Fruit fly (Drosophila melanogaster) whole organism, embryonic: ENCODE results near the gene CG15741.

Experiments
- CG10979 ChIP-seq: fragments of 200-800 bp; sonication (Bioruptor generic); optimal IDR thresholded peaks from 2 replicates; lab custom pipeline; 2018; ENCODE audit warnings: missing biosample characterization, mild to moderate bottlenecking, missing genetic modification characterization, moderate library complexity
- CG11247 ChIP-seq: fragments of 200-800 bp; sonication (Bioruptor generic); IDR thresholded peaks from 2 replicates; pipeline ENCODE4 v1.3.6; 2022; ENCODE audit warnings: missing biosample characterization, missing genetic modification characterization
- CG12155 ChIP-seq: fragments of 200-800 bp; sonication (Bioruptor generic); optimal IDR thresholded peaks from 3 replicates; lab custom pipeline; 2016; ENCODE audit warnings: missing biosample characterization, missing genetic modification characterization
- CG13424 ChIP-seq: fragments of 200-800 bp; sonication (Bioruptor generic); optimal IDR thresholded peaks from 2 replicates; lab custom pipeline; 2019; ENCODE audit warnings: missing biosample characterization, mild to moderate bottlenecking, missing genetic modification characterization, moderate library complexity
- CG1529 ChIP-seq: fragments of 200-800 bp; sonication (Bioruptor generic); optimal IDR thresholded peaks from 3 replicates; lab custom pipeline; 2018; ENCODE audit warnings: missing biosample characterization, missing genetic modification characterization
- CG1603 ChIP-seq: fragments of 200-800 bp; sonication (Bioruptor generic); optimal IDR thresholded peaks from 2 replicates; lab custom pipeline; 2019; ENCODE audit warnings: missing biosample characterization, mild to moderate bottlenecking, missing genetic modification characterization, moderate library complexity
- CG17802 ChIP-seq: fragments of 200-800 bp; sonication (Bioruptor generic); optimal IDR thresholded peaks from 2 replicates; lab custom pipeline; 2018; ENCODE audit warnings: missing biosample characterization, mild to moderate bottlenecking, missing genetic modification characterization, moderate library complexity
- CG18599 ChIP-seq: fragments of 200-800 bp; sonication (Bioruptor generic); optimal IDR thresholded peaks from 3 replicates; lab custom pipeline; 2017; ENCODE audit warnings: missing biosample characterization, missing genetic modification characterization, mild to moderate bottlenecking, moderate library complexity, missing genetic modification reagents
- CG2120 ChIP-seq: fragments of 200-800 bp; sonication (Bioruptor generic); optimal IDR thresholded peaks from 3 replicates; lab custom pipeline; 2016; ENCODE audit warnings: missing biosample characterization, missing genetic modification characterization
- CG2202 ChIP-seq: fragments of 200-800 bp; sonication (Bioruptor generic); optimal IDR thresholded peaks from 2 replicates; lab custom pipeline; 2018; ENCODE audit warnings: missing biosample characterization, mild to moderate bottlenecking, missing genetic modification characterization
- CG3995 ChIP-seq: fragments of 200-800 bp; sonication (Bioruptor generic); optimal IDR thresholded peaks from 3 replicates; lab custom pipeline; 2016; ENCODE audit warnings: missing biosample characterization, missing genetic modification characterization
- CG7556 ChIP-seq: fragments of 200-800 bp; sonication (Bioruptor generic); optimal IDR thresholded peaks from 2 replicates; lab custom pipeline; 2017; ENCODE audit warnings: missing biosample characterization, mild to moderate bottlenecking, missing genetic modification characterization
- CG7928 ChIP-seq: fragments of 200-800 bp; sonication (Bioruptor generic); optimal IDR thresholded peaks from 2 replicates; lab custom pipeline; 2017; ENCODE audit warnings: missing biosample characterization, mild to moderate bottlenecking, missing genetic modification characterization
- CG8290 ChIP-seq, 3 experiments: fragments of 200-800 bp; sonication (Bioruptor generic); optimal IDR thresholded peaks; 2 replicates each; lab custom pipeline; 2016 to 2019; ENCODE audit warnings: missing biosample characterization in 3 of 3, missing genetic modification characterization in 3 of 3, mild to moderate bottlenecking in 2 of 3, moderate library complexity in 1 of 3
- CG8765 ChIP-seq: fragments of 200-800 bp; sonication (Bioruptor generic); IDR thresholded peaks from 2 replicates; pipeline ENCODE4 v1.3.6; 2022; ENCODE audit warnings: missing biosample characterization, missing genetic modification characterization
- CG9876 ChIP-seq: fragments of 200-800 bp; sonication (Bioruptor generic); optimal IDR thresholded peaks from 2 replicates; lab custom pipeline; 2016; ENCODE audit warnings: missing biosample characterization, missing genetic modification characterization
- CG9932 ChIP-seq: fragments of 200-800 bp; sonication (Bioruptor generic); IDR thresholded peaks from 2 replicates; pipeline ENCODE4 v1.3.6; 2022; ENCODE audit warnings: missing biosample characterization, missing genetic modification characterization
- CoRest ChIP-seq: fragments of 200-800 bp; sonication (Bioruptor generic); optimal IDR thresholded peaks from 3 replicates; lab custom pipeline; 2018; ENCODE audit warnings: missing biosample characterization, mild to moderate bottlenecking, missing genetic modification characterization, moderate library complexity
- D19B ChIP-seq: fragments of 200-800 bp; sonication (Bioruptor generic); optimal IDR thresholded peaks from 2 replicates; lab custom pipeline; 2017; ENCODE audit warnings: missing biosample characterization, mild to moderate bottlenecking, missing genetic modification characterization
- Doc2 ChIP-seq: fragments of 200-800 bp; sonication (Bioruptor generic); IDR thresholded peaks from 2 replicates; pipeline ENCODE4 v1.3.6; 2022; ENCODE audit warnings: missing biosample characterization, missing genetic modification characterization
- E2f1 ChIP-seq: fragments of 200-800 bp; sonication (Bioruptor generic); IDR thresholded peaks from 2 replicates; pipeline ENCODE4 v1.3.6; 2022; ENCODE audit warnings: missing biosample characterization, missing genetic modification characterization
- E2f2 ChIP-seq: fragments of 200-800 bp; sonication (Bioruptor generic); IDR thresholded peaks from 2 replicates; pipeline ENCODE4 v1.3.6; 2022; ENCODE audit warnings: missing biosample characterization, missing genetic modification characterization
- Fer3 ChIP-seq: fragments of 200-800 bp; sonication (Bioruptor generic); optimal IDR thresholded peaks from 2 replicates; lab custom pipeline; 2018; ENCODE audit warnings: missing biosample characterization, mild to moderate bottlenecking, missing genetic modification characterization, moderate library complexity
- Gsc ChIP-seq: fragments of 200-800 bp; sonication (Bioruptor generic); IDR thresholded peaks from 2 replicates; pipeline ENCODE4 v1.3.6; 2022; ENCODE audit warnings: missing biosample characterization, missing genetic modification characterization
- Gug ChIP-seq: fragments of 200-800 bp; sonication (Bioruptor generic); IDR thresholded peaks from 4 replicates; pipeline ENCODE4 v1.3.6; 2022; ENCODE audit warnings: missing biosample characterization, missing genetic modification characterization
- Hsf ChIP-seq: fragments of 200-800 bp; sonication (Bioruptor generic); optimal IDR thresholded peaks from 3 replicates; lab custom pipeline; 2016; ENCODE audit warnings: missing biosample characterization, missing genetic modification characterization
- MESR4 ChIP-seq: fragments of 200-800 bp; sonication (Bioruptor generic); optimal IDR thresholded peaks from 2 replicates; lab custom pipeline; 2018; ENCODE audit warnings: missing biosample characterization, mild to moderate bottlenecking, missing genetic modification characterization, moderate library complexity
- Max ChIP-seq: fragments of 200-800 bp; sonication (Bioruptor generic); optimal IDR thresholded peaks from 2 replicates; lab custom pipeline; 2016; ENCODE audit warnings: missing biosample characterization, mild to moderate bottlenecking, missing genetic modification characterization
- Mes4 ChIP-seq: fragments of 200-800 bp; sonication (Bioruptor generic); optimal IDR thresholded peaks from 2 replicates; lab custom pipeline; 2016; ENCODE audit warnings: missing biosample characterization, missing genetic modification characterization
- NC2α ChIP-seq: fragments of 200-800 bp; sonication (Bioruptor generic); optimal IDR thresholded peaks from 2 replicates; lab custom pipeline; 2016; ENCODE audit warnings: missing biosample characterization, missing genetic modification characterization
- Xrp1 ChIP-seq: fragments of 200-800 bp; sonication (Bioruptor generic); IDR thresholded peaks from 2 replicates; pipeline ENCODE4 v1.3.6; 2022; ENCODE audit warnings: missing biosample characterization, missing genetic modification characterization
- ap ChIP-seq: fragments of 200-800 bp; sonication (Bioruptor generic); IDR thresholded peaks from 2 replicates; pipeline ENCODE4 v1.3.6; 2022; ENCODE audit warnings: missing biosample characterization, missing genetic modification characterization
- cad ChIP-seq: fragments of >200 bp; optimal IDR thresholded peaks from 2 replicates; lab custom pipeline; 2017; ENCODE audit warnings: missing biosample characterization, missing genetic modification characterization
- caup ChIP-seq: fragments of 200-800 bp; sonication (Bioruptor generic); optimal IDR thresholded peaks from 3 replicates; lab custom pipeline; 2017; ENCODE audit warnings: missing biosample characterization, mild to moderate bottlenecking, missing genetic modification characterization, moderate library complexity; ENCODE audit not compliant: severe bottlenecking
- chinmo ChIP-seq: fragments of 200-800 bp; sonication (Bioruptor generic); IDR thresholded peaks from 4 replicates; pipeline ENCODE4 v1.3.6; 2022; ENCODE audit warnings: missing biosample characterization, missing genetic modification characterization; ENCODE audit not compliant: partially characterized antibody
- dpn ChIP-seq, 2 experiments: fragments of 200-800 bp; sonication (Bioruptor generic); optimal IDR thresholded peaks; 3 replicates each; lab custom pipeline; 2016; ENCODE audit warnings: missing biosample characterization in 2 of 2, missing genetic modification characterization in 2 of 2
- gfzf ChIP-seq: fragments of 200-800 bp; sonication (Bioruptor generic); optimal IDR thresholded peaks from 2 replicates; lab custom pipeline; 2016; ENCODE audit warnings: missing biosample characterization, mild to moderate bottlenecking, missing genetic modification characterization, moderate library complexity
- ken ChIP-seq: fragments of 200-800 bp; sonication (Bioruptor generic); IDR thresholded peaks from 3 replicates; pipeline ENCODE4 v1.3.6; 2022; ENCODE audit warnings: missing biosample characterization, missing genetic modification characterization
- luna ChIP-seq: fragments of 200-800 bp; sonication (Bioruptor generic); optimal IDR thresholded peaks from 2 replicates; lab custom pipeline; 2016; ENCODE audit warnings: missing biosample characterization, missing genetic modification characterization
- maf-S ChIP-seq: fragments of 200-800 bp; sonication (Bioruptor generic); optimal IDR thresholded peaks from 2 replicates; lab custom pipeline; 2016; ENCODE audit warnings: missing biosample characterization, missing genetic modification characterization
- rib ChIP-seq: fragments of 200-800 bp; sonication (Bioruptor generic); IDR thresholded peaks from 2 replicates; pipeline ENCODE4 v1.3.6; 2022; ENCODE audit warnings: missing biosample characterization, missing genetic modification characterization
- salm ChIP-seq: fragments of 200-800 bp; sonication (Bioruptor generic); optimal IDR thresholded peaks from 2 replicates; lab custom pipeline; 2018; ENCODE audit warnings: missing biosample characterization, mild to moderate bottlenecking, missing genetic modification characterization
- slou ChIP-seq: fragments of 200-800 bp; sonication (Bioruptor generic); optimal IDR thresholded peaks from 3 replicates; lab custom pipeline; 2016; ENCODE audit warnings: missing biosample characterization, missing genetic modification characterization
- sqz ChIP-seq: fragments of 200-800 bp; sonication (Bioruptor generic); optimal IDR thresholded peaks from 3 replicates; lab custom pipeline; 2018; ENCODE audit warnings: missing biosample characterization, mild to moderate bottlenecking, missing genetic modification characterization
- twi ChIP-seq: fragments of 200-800 bp; optimal IDR thresholded peaks from 2 replicates; lab custom pipeline; 2019; ENCODE audit warnings: missing biosample characterization, mild to moderate bottlenecking, missing genetic modification characterization, moderate library complexity
- wek ChIP-seq: fragments of 200-800 bp; sonication (Bioruptor generic); optimal IDR thresholded peaks from 3 replicates; lab custom pipeline; 2018; ENCODE audit warnings: missing biosample characterization, mild to moderate bottlenecking, missing genetic modification characterization, moderate library complexity
- zfh2 ChIP-seq: fragments of 200-800 bp; sonication (Bioruptor generic); optimal IDR thresholded peaks from 2 replicates; lab custom pipeline; 2016; ENCODE audit warnings: missing biosample characterization, missing genetic modification characterization

Gene CG15741

DNA sequence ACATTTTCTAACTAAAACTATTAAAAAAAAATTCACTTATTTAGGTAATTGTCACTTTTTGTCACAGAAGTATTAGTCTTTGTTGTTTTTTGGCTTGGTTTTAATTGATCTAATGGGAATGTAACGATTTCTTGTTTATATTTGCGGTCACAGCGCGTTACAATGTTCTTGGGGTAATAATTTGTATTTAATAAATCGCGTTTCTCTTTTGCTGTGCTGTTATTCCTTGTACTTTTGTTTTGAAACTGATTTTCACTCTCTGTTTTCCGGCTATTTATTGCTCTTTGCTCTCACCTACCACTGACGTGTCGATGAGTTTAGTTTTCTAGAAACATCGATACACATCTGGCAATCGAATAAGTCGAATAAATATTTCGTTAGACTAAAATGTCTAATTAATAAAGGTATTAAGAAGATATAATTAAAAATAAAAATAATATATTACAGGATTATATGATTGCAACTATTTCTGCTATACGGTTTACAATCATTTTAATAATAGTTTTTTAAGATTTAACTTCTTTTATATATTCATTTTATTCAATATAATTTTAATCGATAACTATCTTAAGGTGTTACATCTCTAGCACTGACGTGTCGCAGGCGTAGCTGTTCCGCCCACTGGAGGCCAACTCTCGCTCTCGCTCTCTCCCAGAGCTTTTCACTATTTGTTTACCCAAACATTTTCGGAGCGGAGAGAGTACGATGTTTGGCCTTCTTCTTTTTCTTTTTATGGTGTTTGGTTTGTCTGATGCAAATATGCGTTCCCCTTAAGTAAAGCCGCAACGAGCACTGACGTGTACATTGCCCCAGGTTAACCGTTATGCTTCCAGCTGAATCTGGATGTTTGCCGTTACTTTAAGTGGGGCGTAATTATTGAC, 30.7 kb downstream of the CG15741 start, which contains the start of gene Hsc70-3 (continued):
- TF ChIP-seq MESR4 (GFP tag; lab: Kevin White, UChicago) (peak; percentile 8), CG1529 (GFP tag; lab: Kevin White, UChicago) (peak; percentile 61)

DNA sequence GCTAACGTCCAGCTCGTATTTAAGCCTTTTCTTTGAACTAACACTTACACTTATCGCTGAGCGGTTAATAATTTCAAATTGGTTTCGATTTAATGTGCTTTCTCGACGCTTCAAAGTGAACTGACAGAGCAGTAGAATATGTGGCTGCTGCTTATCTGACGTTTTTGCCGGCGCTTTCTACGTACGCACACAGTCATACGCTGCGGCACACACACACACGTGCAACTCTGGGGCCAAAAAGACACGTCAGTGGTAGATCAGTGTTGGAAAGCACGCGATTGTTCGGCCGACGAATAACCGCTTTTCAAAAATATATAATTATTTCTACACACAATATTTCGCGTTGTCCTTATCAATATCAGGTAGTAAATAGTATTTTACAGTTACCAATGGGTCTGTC, 31.6 kb downstream of the CG15741 start:
- peak; percentile 42 for TF ChIP-seq CG1603 (tag; lab: Kevin White, UChicago)
- TF ChIP-seq sqz = no peak
- TF ChIP-seq twi = no peak
- no peak for TF ChIP-seq rib
- TF ChIP-seq gfzf (GFP tag; lab: Kevin White, UChicago) = peak; percentile 12
- no peak for TF ChIP-seq E2f1
- no peak for TF ChIP-seq D19B (GFP tag; lab: Kevin White, UChicago)
- no peak for TF ChIP-seq ken
- peak; percentile 32 for TF ChIP-seq Max
- TF ChIP-seq Mes4 (GFP tag; lab: Kevin White, UChicago) = no peak
- peak; percentile 1 for TF ChIP-seq CoRest
- TF ChIP-seq Doc2 (GFP tag; lab: Robert Waterston, UW) = no peak
- TF ChIP-seq CG17802 = no peak
- no peak for TF ChIP-seq CG11247 (GFP tag; lab: Robert Waterston, UW)
- no peak for TF ChIP-seq CG2202 (tag; lab: Kevin White, UChicago)
- no peak for TF ChIP-seq CG9876
- peak; percentile 56 for TF ChIP-seq E2f2
- TF ChIP-seq Gug (GFP tag; lab: Robert Waterston, UW) = no peak
- TF ChIP-seq chinmo (GFP tag; lab: Robert Waterston, UW) = peak; percentile 76; the same call in 1 of the 4 replicates
- TF ChIP-seq CG18599 = peak; percentile 52
- no peak for TF ChIP-seq CG7928
- TF ChIP-seq CG8765 (GFP tag; lab: Robert Waterston, UW) = no peak
- no peak for TF ChIP-seq wek (GFP tag; lab: Kevin White, UChicago)
- TF ChIP-seq Xrp1 = peak; percentile 20; the same call in 1 of the 2 replicates
- no peak for TF ChIP-seq zfh2 (GFP tag; lab: Kevin White, UChicago)
- TF ChIP-seq CG7556 = no peak
- no peak for TF ChIP-seq NC2α (GFP tag; lab: Kevin White, UChicago)
- peak; percentile 12 for TF ChIP-seq Fer3 (tag; lab: Kevin White, UChicago)
- no peak for TF ChIP-seq ap (GFP tag; lab: Robert Waterston, UW)
- TF ChIP-seq CG10979 (tag; lab: Kevin White, UChicago) = no peak
- TF ChIP-seq cad (GFP tag; lab: Kevin White, UChicago) = no peak
- no peak for TF ChIP-seq Hsf
- TF ChIP-seq Gsc (GFP tag; lab: Robert Waterston, UW) = no peak
- peak in 1 of 2 experiments; percentile 8 for TF ChIP-seq dpn (GFP tag; optimal IDR thresholded peaks at IDR 0.05; lab: Kevin White, UChicago)
- peak; percentile 45; the same call in 1 of the 2 replicates for TF ChIP-seq CG9932 (GFP tag; lab: Robert Waterston, UW)
- TF ChIP-seq luna (GFP tag; lab: Kevin White, UChicago) = no peak
- peak; percentile 43 for TF ChIP-seq CG2120 (GFP tag; lab: Kevin White, UChicago)
- TF ChIP-seq CG3995 (GFP tag; lab: Kevin White, UChicago) = no peak
- TF ChIP-seq caup (GFP tag; lab: Kevin White, UChicago) = peak; percentile 43
- no peak for TF ChIP-seq CG13424 (tag; lab: Kevin White, UChicago)
- no peak for TF ChIP-seq CG8290 (GFP tag; optimal IDR thresholded peaks at IDR 0.05; lab: Kevin White, UChicago)
- TF ChIP-seq CG8290 (tag; optimal IDR thresholded peaks at IDR 0.05; lab: Kevin White, UChicago) = peak in 1 of 2 experiments; percentile 62
- no peak for TF ChIP-seq CG12155 (GFP tag; lab: Kevin White, UChicago)
- TF ChIP-seq maf-S = no peak
- no peak for TF ChIP-seq salm (tag; lab: Kevin White, UChicago)
- TF ChIP-seq slou (GFP tag; lab: Kevin White, UChicago) = no peak
